Fruit fly (Drosophila melanogaster): ENCODE data around the gene Dif.

DNA sequence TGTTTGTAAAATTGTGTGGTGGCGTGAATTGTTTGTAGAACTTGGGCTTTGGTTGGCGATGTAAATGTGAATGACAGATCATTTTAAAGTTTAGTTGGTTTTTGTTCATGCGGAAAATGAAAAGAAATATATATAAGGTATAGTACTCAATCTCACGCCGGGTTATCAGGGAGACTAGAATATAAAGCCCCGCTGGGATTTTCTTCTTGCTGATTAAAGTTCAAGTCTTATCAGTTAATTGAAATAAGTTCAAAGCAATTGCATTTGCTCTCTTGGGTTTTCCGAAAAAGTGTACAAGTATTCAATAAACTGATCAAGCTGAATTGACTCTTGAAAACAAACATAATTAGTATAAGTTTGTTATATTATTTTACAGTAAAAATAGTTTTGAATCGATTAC, 7.5 kb downstream of the Dif start:
- TF ChIP-seq Ets21C (GFP tag; optimal IDR thresholded peaks at IDR 0.05) (no peak), CG10631 (GFP tag; optimal IDR thresholded peaks at IDR 0.05) (no peak), vri (GFP tag; optimal IDR thresholded peaks at IDR 0.05) (no peak), Gug (GFP tag; IDR thresholded peaks at IDR 0.05) (no peak), Hr4 (GFP tag; optimal IDR thresholded peaks at IDR 0.05) (no peak), dac (GFP tag; optimal IDR thresholded peaks at IDR 0.05) (no peak), fd59A (GFP tag; optimal IDR thresholded peaks at IDR 0.05) (no peak), eg (GFP tag; IDR thresholded peaks at IDR 0.05) (no peak), Hr38 (GFP tag; optimal IDR thresholded peaks at IDR 0.05) (no peak), Hr39 (GFP tag; optimal IDR thresholded peaks at IDR 0.05) (no peak), CG4318 (GFP tag; optimal IDR thresholded peaks at IDR 0.05) (no peak)
